Fruit fly (Drosophila melanogaster) whole organism, embryonic: ENCODE measurements around the gene Drsl4.

Experiments
- Awh ChIP-seq: fragments of 200-800 bp; sonication (Bioruptor generic); IDR thresholded peaks from 2 replicates; pipeline ENCODE4, ENCODE4 v1.3.6; 2022; ENCODE audit warnings: missing biosample characterization, missing genetic modification characterization
- B-H2 ChIP-seq: fragments of 200-800 bp; sonication (Bioruptor generic); optimal IDR thresholded peaks from 2 replicates; lab custom pipeline; 2018; ENCODE audit warnings: missing biosample characterization, mild to moderate bottlenecking, missing genetic modification characterization
- Bdp1 ChIP-seq: fragments of 200-800 bp; sonication (Bioruptor generic); optimal IDR thresholded peaks from 3 replicates; lab custom pipeline; 2016; ENCODE audit warnings: missing biosample characterization, missing genetic modification characterization
- CG10209 ChIP-seq: fragments of 200-800 bp; sonication (Bioruptor generic); optimal IDR thresholded peaks from 3 replicates; lab custom pipeline; 2017; ENCODE audit warnings: missing biosample characterization, mild to moderate bottlenecking, missing genetic modification characterization, missing genetic modification reagents
- CG11247 ChIP-seq: fragments of 200-800 bp; sonication (Bioruptor generic); IDR thresholded peaks from 2 replicates; pipeline ENCODE4 v1.3.6; 2022; ENCODE audit warnings: missing biosample characterization, missing genetic modification characterization
- CG12071 ChIP-seq: fragments of 200-800 bp; sonication (Bioruptor generic); optimal IDR thresholded peaks from 3 replicates; lab custom pipeline; 2018; ENCODE audit warnings: missing biosample characterization, mild to moderate bottlenecking, missing genetic modification characterization
- CG12219 ChIP-seq: fragments of 200-800 bp; sonication (Bioruptor generic); optimal IDR thresholded peaks from 3 replicates; lab custom pipeline; 2018; ENCODE audit warnings: missing biosample characterization, mild to moderate bottlenecking, missing genetic modification characterization
- CG12769 ChIP-seq: fragments of 200-800 bp; sonication (Bioruptor generic); optimal IDR thresholded peaks from 2 replicates; lab custom pipeline; 2019; ENCODE audit warnings: missing biosample characterization, mild to moderate bottlenecking, missing genetic modification characterization, moderate library complexity
- CG13296 ChIP-seq: fragments of 200-800 bp; sonication (Bioruptor generic); optimal IDR thresholded peaks from 3 replicates; lab custom pipeline; 2018; ENCODE audit warnings: missing biosample characterization, mild to moderate bottlenecking, missing genetic modification characterization
- CG1647 ChIP-seq: fragments of 200-800 bp; sonication (Bioruptor generic); optimal IDR thresholded peaks from 3 replicates; lab custom pipeline; 2016; ENCODE audit warnings: missing biosample characterization, missing genetic modification characterization
- CG17359 ChIP-seq: fragments of 200-800 bp; sonication (Bioruptor generic); optimal IDR thresholded peaks from 3 replicates; lab custom pipeline; 2018; ENCODE audit warnings: missing biosample characterization, mild to moderate bottlenecking, missing genetic modification characterization, moderate library complexity
- CG31365 ChIP-seq: fragments of 200-800 bp; sonication (Bioruptor generic); optimal IDR thresholded peaks from 2 replicates; lab custom pipeline; 2018; ENCODE audit warnings: missing biosample characterization, mild to moderate bottlenecking, missing genetic modification characterization
- CG3281 ChIP-seq: fragments of 200-800 bp; sonication (Bioruptor generic); optimal IDR thresholded peaks from 3 replicates; lab custom pipeline; 2017; ENCODE audit warnings: missing biosample characterization, mild to moderate bottlenecking, missing genetic modification characterization
- CG33557 ChIP-seq: fragments of 200-800 bp; sonication (Bioruptor generic); optimal IDR thresholded peaks from 2 replicates; lab custom pipeline; 2019; ENCODE audit warnings: missing biosample characterization, mild to moderate bottlenecking, missing genetic modification characterization, moderate library complexity
- CG34376 ChIP-seq: fragments of 200-800 bp; sonication (Bioruptor generic); optimal IDR thresholded peaks from 2 replicates; lab custom pipeline; 2018; ENCODE audit warnings: missing biosample characterization, mild to moderate bottlenecking, missing genetic modification characterization
- CG3726 ChIP-seq: fragments of 200-800 bp; sonication (Bioruptor generic); IDR thresholded peaks from 3 replicates; pipeline ENCODE4, ENCODE4 v1.3.6; 2022; ENCODE audit warnings: missing biosample characterization, missing genetic modification characterization
- CG3995 ChIP-seq: fragments of 200-800 bp; sonication (Bioruptor generic); optimal IDR thresholded peaks from 3 replicates; lab custom pipeline; 2016; ENCODE audit warnings: missing biosample characterization, missing genetic modification characterization
- CG6654 ChIP-seq: fragments of 200-800 bp; sonication (Bioruptor generic); optimal IDR thresholded peaks from 2 replicates; lab custom pipeline; 2017; ENCODE audit warnings: missing biosample characterization, mild to moderate bottlenecking, missing genetic modification characterization
- CG6765 ChIP-seq: fragments of 200-800 bp; sonication (Bioruptor generic); optimal IDR thresholded peaks from 3 replicates; lab custom pipeline; 2017; ENCODE audit warnings: missing biosample characterization, mild to moderate bottlenecking, missing genetic modification characterization
- CG7372 ChIP-seq: fragments of 200-800 bp; sonication (Bioruptor generic); IDR thresholded peaks from 2 replicates; pipeline ENCODE4 v1.3.6; 2022; ENCODE audit warnings: missing biosample characterization, missing genetic modification characterization
- CG8359 ChIP-seq: fragments of 200-800 bp; sonication (Bioruptor generic); optimal IDR thresholded peaks from 2 replicates; lab custom pipeline; 2017; ENCODE audit warnings: missing biosample characterization, mild to moderate bottlenecking, missing genetic modification characterization, borderline replicate concordance
- CG8388 ChIP-seq: fragments of 200-800 bp; sonication (Bioruptor generic); optimal IDR thresholded peaks from 2 replicates; lab custom pipeline; 2019; ENCODE audit warnings: missing biosample characterization, mild to moderate bottlenecking, missing genetic modification characterization, moderate library complexity
- CG9437 ChIP-seq: fragments of 200-800 bp; sonication (Bioruptor generic); optimal IDR thresholded peaks from 2 replicates; lab custom pipeline; 2018; ENCODE audit warnings: missing biosample characterization, mild to moderate bottlenecking, missing genetic modification characterization
- CG9932 ChIP-seq: fragments of 200-800 bp; sonication (Bioruptor generic); IDR thresholded peaks from 2 replicates; pipeline ENCODE4 v1.3.6; 2022; ENCODE audit warnings: missing biosample characterization, missing genetic modification characterization
- Dad ChIP-seq: fragments of 200-800 bp; sonication (Bioruptor generic); optimal IDR thresholded peaks from 3 replicates; lab custom pipeline; 2016; ENCODE audit warnings: missing biosample characterization, missing genetic modification characterization
- Doc3 ChIP-seq: fragments of 200-800 bp; sonication (Bioruptor generic); IDR thresholded peaks from 3 replicates; pipeline ENCODE4 v1.3.6; 2022; ENCODE audit warnings: missing biosample characterization, missing genetic modification characterization; ENCODE audit not compliant: partially characterized antibody
- Ets65A ChIP-seq: fragments of 200-800 bp; sonication (Bioruptor generic); peaks from one replicate; lab custom pipeline; 2016; ENCODE audit warnings: missing biosample characterization, missing genetic modification characterization
- Fer1 ChIP-seq: fragments of 200-800 bp; sonication (Bioruptor generic); optimal IDR thresholded peaks from 2 replicates; lab custom pipeline; 2017; ENCODE audit warnings: missing biosample characterization, mild to moderate bottlenecking, missing genetic modification characterization
- Hey ChIP-seq: fragments of 200-800 bp; sonication (Bioruptor generic); optimal IDR thresholded peaks from 3 replicates; lab custom pipeline; 2018; ENCODE audit warnings: missing biosample characterization, mild to moderate bottlenecking, missing genetic modification characterization
- HmgD ChIP-seq: fragments of 200-800 bp; sonication (Bioruptor generic); optimal IDR thresholded peaks from 3 replicates; lab custom pipeline; 2016; ENCODE audit warnings: missing biosample characterization, missing genetic modification characterization
- Hmr ChIP-seq: fragments of 200-800 bp; sonication (Bioruptor generic); optimal IDR thresholded peaks from 3 replicates; lab custom pipeline; 2017; ENCODE audit warnings: mild to moderate bottlenecking, missing biosample characterization, missing genetic modification reagents, missing genetic modification characterization
- Med ChIP-seq: fragments of 200-800 bp; sonication (Bioruptor generic); peaks from one replicate; lab custom pipeline; 2016; ENCODE audit warnings: missing biosample characterization, missing genetic modification characterization, mild to moderate bottlenecking, inconsistent platforms, moderate library complexity
- Neu2 ChIP-seq: fragments of 200-800 bp; sonication (Bioruptor generic); optimal IDR thresholded peaks from 3 replicates; lab custom pipeline; 2016; ENCODE audit warnings: missing biosample characterization, missing genetic modification characterization, borderline replicate concordance
- Pdp1 ChIP-seq, 2 experiments: fragments of 200-800 bp; sonication (Bioruptor generic); optimal IDR thresholded peaks; 3 replicates each; lab custom pipeline; 2016; ENCODE audit warnings: missing biosample characterization in 2 of 2, missing genetic modification characterization in 2 of 2, mild to moderate bottlenecking in 1 of 2, moderate library complexity in 1 of 2
- Ptx1 ChIP-seq: fragments of 200-800 bp; sonication (Bioruptor generic); IDR thresholded peaks from 2 replicates; pipeline ENCODE4 v1.3.6; 2022; ENCODE audit warnings: missing biosample characterization, missing genetic modification characterization
- Six4 ChIP-seq: fragments of 200-800 bp; sonication (Bioruptor generic); optimal IDR thresholded peaks from 2 replicates; lab custom pipeline; 2016; ENCODE audit warnings: missing biosample characterization, missing genetic modification characterization
- Sry-β ChIP-seq: fragments of 200-800 bp; sonication (Bioruptor generic); optimal IDR thresholded peaks from 2 replicates; lab custom pipeline; 2018; ENCODE audit warnings: missing biosample characterization, mild to moderate bottlenecking, missing genetic modification characterization, moderate library complexity
- TFAM ChIP-seq: fragments of 200-800 bp; sonication (Bioruptor generic); optimal IDR thresholded peaks from 2 replicates; lab custom pipeline; 2017; ENCODE audit warnings: missing biosample characterization, missing genetic modification characterization, inconsistent platforms
- bsh ChIP-seq, 2 experiments: fragments of 200-800 bp; sonication (Bioruptor generic); optimal IDR thresholded peaks; 2 replicates each; lab custom pipeline; 2017 to 2018; ENCODE audit warnings: mild to moderate bottlenecking in 2 of 2, missing biosample characterization in 2 of 2, missing genetic modification characterization in 2 of 2, moderate library complexity in 1 of 2
- eyg ChIP-seq: fragments of 200-800 bp; sonication (Bioruptor generic); optimal IDR thresholded peaks from 3 replicates; lab custom pipeline; 2016; ENCODE audit warnings: missing biosample characterization, missing genetic modification characterization
- fd3F ChIP-seq: fragments of 200-800 bp; sonication (Bioruptor generic); optimal IDR thresholded peaks from 2 replicates; lab custom pipeline; 2018; ENCODE audit warnings: missing biosample characterization, mild to moderate bottlenecking, missing genetic modification characterization, moderate library complexity
- gce ChIP-seq: fragments of 200-800 bp; sonication (Bioruptor generic); IDR thresholded peaks from 3 replicates; pipeline ENCODE4 v1.3.6; 2022; ENCODE audit warnings: missing biosample characterization, missing genetic modification characterization
- ham ChIP-seq: fragments of 200-800 bp; sonication (Bioruptor generic); IDR thresholded peaks from 2 replicates; pipeline ENCODE4 v1.3.6; 2022; ENCODE audit warnings: missing biosample characterization, missing genetic modification characterization
- lmd ChIP-seq: fragments of 200-800 bp; sonication (Bioruptor generic); IDR thresholded peaks from 2 replicates; pipeline ENCODE4 v1.3.6; 2022; ENCODE audit warnings: missing biosample characterization, missing genetic modification characterization
- onecut ChIP-seq: fragments of 200-800 bp; sonication (Bioruptor generic); IDR thresholded peaks from 2 replicates; pipeline ENCODE4 v1.3.6; 2022; ENCODE audit warnings: missing biosample characterization, missing genetic modification characterization
- pnt ChIP-seq: fragments of 200-800 bp; sonication (Bioruptor generic); optimal IDR thresholded peaks from 3 replicates; lab custom pipeline; 2016; ENCODE audit warnings: missing biosample characterization, missing genetic modification characterization
- row ChIP-seq: fragments of 200-800 bp; sonication (Bioruptor generic); IDR thresholded peaks from 3 replicates; pipeline ENCODE4 v1.3.6; 2022; ENCODE audit warnings: missing biosample characterization, missing genetic modification characterization
- sens-2 ChIP-seq: fragments of 200-800 bp; sonication (Bioruptor generic); IDR thresholded peaks from 2 replicates; pipeline ENCODE4 v1.3.6; 2022; ENCODE audit warnings: missing biosample characterization, missing genetic modification characterization
- zen ChIP-seq: fragments of 200-800 bp; sonication (Bioruptor generic); optimal IDR thresholded peaks from 3 replicates; lab custom pipeline; 2018; ENCODE audit warnings: missing biosample characterization, mild to moderate bottlenecking, missing genetic modification characterization, moderate library complexity

Drsl4 gene

dm6 chr3L:3319992-3320732 lies 4.7 kb downstream of the Drsl4 start (continued):
- TF ChIP-seq Dad (no peak), Hmr (GFP tag; lab: Kevin White, UChicago) (peak; percentile 48), CG3726 (GFP tag; lab: Robert Waterston, UW) (0 out of 3 replicates have a peak, but pooled peaks have one; percentile 12), Hey (tag; lab: Kevin White, UChicago) (no peak), Fer1 (peak; percentile 46), CG33557 (no peak), CG6654 (GFP tag; lab: Kevin White, UChicago) (no peak), Bdp1 (no peak), CG13296 (peak; percentile 51), CG12071 (peak; percentile 42), CG3281 (GFP tag; lab: Kevin White, UChicago) (peak; percentile 28), Awh (GFP tag; lab: Robert Waterston, UW) (no peak), ham (GFP tag; lab: Robert Waterston, UW) (no peak), CG12769 (tag; lab: Kevin White, UChicago) (peak; percentile 43), CG8359 (GFP tag; lab: Kevin White, UChicago) (no peak), CG31365 (tag; lab: Kevin White, UChicago) (no peak), Doc3 (GFP tag; lab: Robert Waterston, UW) (no peak), lmd (GFP tag; lab: Robert Waterston, UW) (peak; percentile 19; the same call in 1 of the 2 replicates), bsh (GFP tag; optimal IDR thresholded peaks at IDR 0.05; lab: Kevin White, UChicago) (peak in 1 of 2 experiments; percentile 13), CG1647 (peak; percentile 17), Ets65A (GFP tag; lab: Kevin White, UChicago) (peak; percentile 44), fd3F (GFP tag; lab: Kevin White, UChicago) (no peak), HmgD (GFP tag; lab: Kevin White, UChicago) (no peak), CG6765 (GFP tag; lab: Kevin White, UChicago) (peak; percentile 15), TFAM (GFP tag; lab: Kevin White, UChicago) (no peak), CG12219 (peak; percentile 2), row (GFP tag; lab: Robert Waterston, UW) (peak; percentile 78), Ptx1 (GFP tag; lab: Robert Waterston, UW) (peak; percentile 38; the same call in 1 of the 2 replicates), Six4 (GFP tag; lab: Kevin White, UChicago) (no peak), CG7372 (GFP tag; lab: Robert Waterston, UW) (no peak), CG8388 (GFP tag; lab: Kevin White, UChicago) (peak; percentile 69), CG10209 (GFP tag; lab: Kevin White, UChicago) (no peak), CG17359 (tag; lab: Kevin White, UChicago) (no peak), eyg (GFP tag; lab: Kevin White, UChicago) (no peak), Pdp1 (GFP tag; optimal IDR thresholded peaks at IDR 0.05; lab: Kevin White, UChicago) (peak; percentile 33 to 59), B-H2 (GFP tag; lab: Kevin White, UChicago) (no peak), zen (tag; lab: Kevin White, UChicago) (no peak), Sry-β (no peak), CG11247 (GFP tag; lab: Robert Waterston, UW) (peak; percentile 5; the same call in 1 of the 2 replicates), sens-2 (GFP tag; lab: Robert Waterston, UW) (no peak), CG3995 (GFP tag; lab: Kevin White, UChicago) (no peak), CG9932 (GFP tag; lab: Robert Waterston, UW) (0 out of 2 replicates have a peak, but pooled peaks have one; percentile 32), pnt (GFP tag; lab: Kevin White, UChicago) (peak; percentile 1), Med (GFP tag; lab: Kevin White, UChicago) (peak; percentile 76), onecut (GFP tag; lab: Robert Waterston, UW) (peak; percentile 15; the same call in 1 of the 2 replicates), CG34376 (GFP tag; lab: Kevin White, UChicago) (peak; percentile 47), gce (GFP tag; lab: Robert Waterston, UW) (no peak), CG9437 (GFP tag; lab: Kevin White, UChicago) (no peak), Neu2 (GFP tag; lab: Kevin White, UChicago) (no peak)
